Fruit fly (Drosophila melanogaster) whole organism, pupa: ENCODE measurements around the gene CG31810.

Experiments
- CG10348 ChIP-seq: fragments of 200-800 bp; sonication (Bioruptor generic); IDR thresholded peaks from 2 replicates; pipeline ENCODE4 v1.3.6; 2022; ENCODE audit warnings: missing biosample characterization, missing genetic modification characterization
- CG12605 ChIP-seq: fragments of 200-800 bp; sonication (Bioruptor generic); IDR thresholded peaks from 2 replicates; pipeline ENCODE4 v1.3.6; 2022; ENCODE audit warnings: missing biosample characterization, missing genetic modification characterization
- CG14655 ChIP-seq: fragments of 200-800 bp; sonication (Bioruptor generic); optimal IDR thresholded peaks from 3 replicates; lab custom pipeline; 2017; ENCODE audit warnings: mild to moderate bottlenecking, missing biosample characterization, missing genetic modification reagents, missing genetic modification characterization
- CG15710 ChIP-seq: fragments of 200-800 bp; sonication (Bioruptor generic); optimal IDR thresholded peaks from 2 replicates; lab custom pipeline; 2018; ENCODE audit warnings: missing biosample characterization, mild to moderate bottlenecking, missing genetic modification characterization, moderate library complexity
- CG17806 ChIP-seq: fragments of 200-800 bp; sonication (Bioruptor generic); optimal IDR thresholded peaks from 2 replicates; lab custom pipeline; 2018; ENCODE audit warnings: missing biosample characterization, mild to moderate bottlenecking, missing genetic modification characterization, moderate library complexity
- CG32121 ChIP-seq: fragments of 200-800 bp; sonication (Bioruptor generic); IDR thresholded peaks from 2 replicates; pipeline ENCODE4 v1.3.6; 2022; ENCODE audit warnings: missing biosample characterization, missing genetic modification characterization
- CG4496 ChIP-seq: fragments of 200-800 bp; sonication (Bioruptor generic); IDR thresholded peaks from 3 replicates; pipeline ENCODE4 v1.3.6; 2022; ENCODE audit warnings: missing biosample characterization, missing genetic modification characterization
- Snoo ChIP-seq: fragments of 200-800 bp; sonication (Bioruptor generic); optimal IDR thresholded peaks from 3 replicates; lab custom pipeline; 2017; ENCODE audit warnings: missing biosample characterization, mild to moderate bottlenecking, missing genetic modification characterization, inconsistent platforms
- rn ChIP-seq: fragments of 200-800 bp; sonication (Bioruptor generic); IDR thresholded peaks from 2 replicates; pipeline ENCODE4 v1.3.6; 2022; ENCODE audit warnings: missing biosample characterization, missing genetic modification characterization

DNA sequence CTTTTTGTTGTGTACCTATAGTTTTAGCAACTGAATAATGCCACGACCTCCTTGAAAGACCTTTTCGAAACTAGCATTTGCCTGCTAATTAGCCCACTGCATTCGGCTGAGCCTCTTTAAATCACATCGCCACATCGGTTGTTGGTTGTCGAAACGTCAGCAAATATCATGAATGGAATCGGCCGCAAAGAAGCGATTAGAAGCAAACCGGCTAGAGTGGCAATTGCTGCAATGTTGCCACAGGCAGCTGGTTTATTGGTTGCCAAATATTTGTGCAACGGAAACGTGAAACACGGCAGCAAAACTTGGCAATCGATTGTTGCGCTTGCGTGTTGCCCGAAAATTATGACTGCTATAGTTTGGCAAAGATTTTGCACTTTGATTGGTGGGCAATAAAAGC is 7.0 kb downstream of the CG31810 start:
- TF ChIP-seq CG10348 (GFP tag; lab: Robert Waterston, UW) (no peak), CG32121 (GFP tag; lab: Robert Waterston, UW) (no peak), rn (GFP tag; lab: Robert Waterston, UW) (no peak), CG15710 (tag; lab: Kevin White, UChicago) (no peak), CG12605 (no peak), CG4496 (GFP tag; lab: Robert Waterston, UW) (no peak), Snoo (tag; lab: Kevin White, UChicago) (no peak), CG17806 (tag; lab: Kevin White, UChicago) (no peak), CG14655 (GFP tag; lab: Kevin White, UChicago) (no peak)
